Fruit fly (Drosophila melanogaster) whole organism, embryonic: ENCODE data around the gene CG17572.
A peak's percentile ranks its signal among the peaks of the same experiment; 100 is the strongest.

ENCODE experiments used
- Adf1 ChIP-seq: fragments of 200-800 bp; sonication (Bioruptor generic); IDR thresholded peaks from 2 replicates; pipeline ENCODE4 v1.3.6; 2022; ENCODE audit warnings: missing biosample characterization, missing genetic modification characterization
- Awh ChIP-seq: fragments of 200-800 bp; sonication (Bioruptor generic); IDR thresholded peaks from 2 replicates; pipeline ENCODE4, ENCODE4 v1.3.6; 2022; ENCODE audit warnings: missing biosample characterization, missing genetic modification characterization
- CG10366 ChIP-seq: fragments of 200-800 bp; sonication (Bioruptor generic); IDR thresholded peaks from 2 replicates; pipeline ENCODE4 v1.3.6; 2022; ENCODE audit warnings: missing biosample characterization, missing genetic modification characterization
- CG14667 ChIP-seq: fragments of 200-800 bp; sonication (Bioruptor generic); IDR thresholded peaks from 2 replicates; pipeline ENCODE4 v1.3.6; 2022; ENCODE audit warnings: missing biosample characterization, missing genetic modification characterization
- CG1529 ChIP-seq: fragments of 200-800 bp; sonication (Bioruptor generic); optimal IDR thresholded peaks from 3 replicates; lab custom pipeline; 2018; ENCODE audit warnings: missing biosample characterization, missing genetic modification characterization
- CG15479 ChIP-seq: fragments of 200-800 bp; sonication (Bioruptor generic); optimal IDR thresholded peaks from 3 replicates; lab custom pipeline; 2019; ENCODE audit warnings: missing biosample characterization, mild to moderate bottlenecking, missing genetic modification characterization, moderate library complexity
- CG15696 ChIP-seq: fragments of 200-800 bp; sonication (Bioruptor generic); optimal IDR thresholded peaks from 2 replicates; lab custom pipeline; 2019; ENCODE audit warnings: missing biosample characterization, mild to moderate bottlenecking, missing genetic modification characterization, moderate library complexity
- CG16813 ChIP-seq: fragments of 200-800 bp; sonication (Bioruptor generic); IDR thresholded peaks from 3 replicates; pipeline ENCODE4 v1.3.6; 2022; ENCODE audit warnings: missing biosample characterization, missing genetic modification characterization; ENCODE audit not compliant: partially characterized antibody
- CG2889 ChIP-seq: fragments of 200-800 bp; sonication (Bioruptor generic); IDR thresholded peaks from 3 replicates; pipeline ENCODE4 v1.3.6; 2022; ENCODE audit warnings: missing biosample characterization, missing genetic modification characterization
- CG31441 ChIP-seq: fragments of 200-800 bp; sonication (Bioruptor generic); IDR thresholded peaks from 2 replicates; pipeline ENCODE4 v1.3.6; 2022; ENCODE audit warnings: missing biosample characterization, missing genetic modification characterization
- CG32767 ChIP-seq: fragments of 200-800 bp; sonication (Bioruptor generic); IDR thresholded peaks from 2 replicates; pipeline ENCODE4 v1.3.6; 2022; ENCODE audit warnings: missing biosample characterization, missing genetic modification characterization
- CG4360 ChIP-seq: fragments of 200-800 bp; sonication (Bioruptor generic); IDR thresholded peaks from 2 replicates; pipeline ENCODE4 v1.3.6; 2022; ENCODE audit warnings: missing biosample characterization, missing genetic modification characterization
- CG6175 ChIP-seq: fragments of 200-800 bp; sonication (Bioruptor generic); IDR thresholded peaks from 3 replicates; pipeline ENCODE4 v1.3.6; 2022; ENCODE audit warnings: missing biosample characterization, missing genetic modification characterization
- CG6254 ChIP-seq: fragments of 200-800 bp; sonication (Bioruptor generic); optimal IDR thresholded peaks from 3 replicates; lab custom pipeline; 2017; ENCODE audit warnings: mild to moderate bottlenecking, missing biosample characterization, missing genetic modification reagents, missing genetic modification characterization
- CG6791 ChIP-seq: fragments of 200-800 bp; sonication (Bioruptor generic); IDR thresholded peaks from 3 replicates; pipeline ENCODE4 v1.3.6; 2022; ENCODE audit warnings: missing biosample characterization, missing genetic modification characterization; ENCODE audit not compliant: partially characterized antibody
- CG8281 ChIP-seq: fragments of 200-800 bp; sonication (Bioruptor generic); optimal IDR thresholded peaks from 2 replicates; lab custom pipeline; 2018; ENCODE audit warnings: missing biosample characterization, mild to moderate bottlenecking, missing genetic modification characterization, moderate library complexity
- CG9727 ChIP-seq: fragments of 200-800 bp; sonication (Bioruptor generic); optimal IDR thresholded peaks from 3 replicates; lab custom pipeline; 2017; ENCODE audit warnings: missing biosample characterization, mild to moderate bottlenecking, missing genetic modification characterization
- D19B ChIP-seq: fragments of 200-800 bp; sonication (Bioruptor generic); optimal IDR thresholded peaks from 2 replicates; lab custom pipeline; 2017; ENCODE audit warnings: missing biosample characterization, mild to moderate bottlenecking, missing genetic modification characterization
- Deaf1 ChIP-seq: fragments of 200-800 bp; optimal IDR thresholded peaks from 3 replicates; lab custom pipeline; 2019; ENCODE audit warnings: missing biosample characterization, mild to moderate bottlenecking, missing genetic modification characterization, moderate library complexity
- Doc3 ChIP-seq: fragments of 200-800 bp; sonication (Bioruptor generic); IDR thresholded peaks from 3 replicates; pipeline ENCODE4 v1.3.6; 2022; ENCODE audit warnings: missing biosample characterization, missing genetic modification characterization; ENCODE audit not compliant: partially characterized antibody
- Drgx ChIP-seq: fragments of 200-800 bp; sonication (Bioruptor generic); IDR thresholded peaks from 2 replicates; pipeline ENCODE4 v1.3.6; 2022; ENCODE audit warnings: missing biosample characterization, missing genetic modification characterization
- HLH3B ChIP-seq: fragments of 200-800 bp; sonication (Bioruptor generic); IDR thresholded peaks from 2 replicates; pipeline ENCODE4 v1.3.6; 2022; ENCODE audit warnings: missing biosample characterization, missing genetic modification characterization
- HmgZ ChIP-seq: fragments of 200-800 bp; sonication (Bioruptor generic); optimal IDR thresholded peaks from 2 replicates; lab custom pipeline; 2018; ENCODE audit warnings: missing biosample characterization, mild to moderate bottlenecking, missing genetic modification characterization
- Hr39 ChIP-seq: fragments of >200 bp; optimal IDR thresholded peaks from 2 replicates; lab custom pipeline; 2017
- Kr ChIP-seq: fragments of 200-800 bp; sonication (Bioruptor generic); optimal IDR thresholded peaks from 2 replicates; lab custom pipeline; 2017; ENCODE audit warnings: missing biosample characterization, mild to moderate bottlenecking, missing genetic modification characterization
- Nf-YB ChIP-seq: fragments of 200-800 bp; sonication (Bioruptor generic); optimal IDR thresholded peaks from 3 replicates; lab custom pipeline; 2019; ENCODE audit warnings: missing biosample characterization, mild to moderate bottlenecking, missing genetic modification characterization, moderate library complexity
- Nf-YC ChIP-seq: fragments of 200-800 bp; optimal IDR thresholded peaks from 3 replicates; lab custom pipeline; 2019; ENCODE audit warnings: missing biosample characterization, mild to moderate bottlenecking, missing genetic modification characterization, moderate library complexity
- ab ChIP-seq: fragments of 200-800 bp; sonication (Bioruptor generic); optimal IDR thresholded peaks from 2 replicates; lab custom pipeline; 2016; ENCODE audit warnings: missing biosample characterization, missing genetic modification characterization
- abd-A ChIP-seq: fragments of 200-800 bp; sonication (Bioruptor generic); optimal IDR thresholded peaks from 3 replicates; lab custom pipeline; 2019; ENCODE audit warnings: missing biosample characterization, mild to moderate bottlenecking, missing genetic modification characterization, moderate library complexity
- ash1 ChIP-seq: fragments of 200-800 bp; sonication (Bioruptor generic); optimal IDR thresholded peaks from 2 replicates; lab custom pipeline; 2018; ENCODE audit warnings: missing biosample characterization, mild to moderate bottlenecking, missing genetic modification characterization
- cg ChIP-seq: fragments of 200-800 bp; sonication (Bioruptor generic); optimal IDR thresholded peaks from 3 replicates; lab custom pipeline; 2019; ENCODE audit warnings: missing biosample characterization, mild to moderate bottlenecking, missing genetic modification characterization, moderate library complexity
- crol ChIP-seq: fragments of 200-800 bp; sonication (Bioruptor generic); IDR thresholded peaks from 2 replicates; pipeline ENCODE4 v1.3.6; 2022; ENCODE audit warnings: missing biosample characterization, missing genetic modification characterization
- gsb-n ChIP-seq: fragments of 200-800 bp; sonication (Bioruptor generic); optimal IDR thresholded peaks from 3 replicates; lab custom pipeline; 2018; ENCODE audit warnings: missing biosample characterization, mild to moderate bottlenecking, missing genetic modification characterization
- hb ChIP-seq: fragments of 200-800 bp; sonication (Bioruptor generic); IDR thresholded peaks from 3 replicates; pipeline ENCODE4 v1.3.6; 2022; ENCODE audit warnings: missing biosample characterization, missing genetic modification characterization; ENCODE audit not compliant: partially characterized antibody
- insv ChIP-seq, 2 experiments: fragments of 200-800 bp; sonication (Bioruptor generic); optimal IDR thresholded peaks; 3 replicates each; lab custom pipeline; 2016 to 2018; ENCODE audit warnings: missing biosample characterization in 2 of 2, missing genetic modification characterization in 2 of 2
- kni ChIP-seq: fragments of 200-800 bp; sonication (Bioruptor generic); optimal IDR thresholded peaks from 3 replicates; lab custom pipeline; 2017; ENCODE audit warnings: mild to moderate bottlenecking, missing biosample characterization, missing genetic modification reagents, missing genetic modification characterization
- oc ChIP-seq: fragments of 200-800 bp; sonication (Bioruptor generic); optimal IDR thresholded peaks from 2 replicates; lab custom pipeline; 2018; ENCODE audit warnings: missing biosample characterization, mild to moderate bottlenecking, missing genetic modification characterization, moderate library complexity
- pfk ChIP-seq: fragments of 200-800 bp; sonication (Bioruptor generic); optimal IDR thresholded peaks from 2 replicates; lab custom pipeline; 2018; ENCODE audit warnings: missing biosample characterization, mild to moderate bottlenecking, missing genetic modification characterization, moderate library complexity
- pita ChIP-seq: fragments of 200-800 bp; sonication (Bioruptor generic); optimal IDR thresholded peaks from 2 replicates; lab custom pipeline; 2017; ENCODE audit warnings: missing biosample characterization, mild to moderate bottlenecking, missing genetic modification characterization
- pros ChIP-seq: fragments of 200-800 bp; sonication (Bioruptor generic); optimal IDR thresholded peaks from 3 replicates; lab custom pipeline; 2019; ENCODE audit warnings: missing biosample characterization, mild to moderate bottlenecking, missing genetic modification characterization, moderate library complexity
- sqz ChIP-seq: fragments of 200-800 bp; sonication (Bioruptor generic); optimal IDR thresholded peaks from 3 replicates; lab custom pipeline; 2018; ENCODE audit warnings: missing biosample characterization, mild to moderate bottlenecking, missing genetic modification characterization
- tll ChIP-seq, 2 experiments: fragments of 200-800 bp in 1 of 2; fragments of >200 bp in 1 of 2; sonication (Bioruptor generic) in 1 of 2; optimal IDR thresholded peaks; 2 replicates each; lab custom pipeline; 2017 to 2019; ENCODE audit warnings: missing biosample characterization in 2 of 2, missing genetic modification characterization in 2 of 2, mild to moderate bottlenecking in 1 of 2, moderate library complexity in 1 of 2
- twi ChIP-seq: fragments of 200-800 bp; optimal IDR thresholded peaks from 2 replicates; lab custom pipeline; 2019; ENCODE audit warnings: missing biosample characterization, mild to moderate bottlenecking, missing genetic modification characterization, moderate library complexity
- unc-4 ChIP-seq: fragments of 200-800 bp; sonication (Bioruptor generic); IDR thresholded peaks from 2 replicates; pipeline ENCODE4 v1.3.6; 2022; ENCODE audit warnings: missing biosample characterization, missing genetic modification characterization; ENCODE audit not compliant: partially characterized antibody
- vvl ChIP-seq: fragments of 200-800 bp; sonication (Bioruptor generic); IDR thresholded peaks from 2 replicates; pipeline ENCODE4 v1.3.6; 2022; ENCODE audit warnings: missing biosample characterization, missing genetic modification characterization

The CG17572 gene

dm6 chr2L:19093868-19094267 is 19.9 kb upstream of the CG17572 start (continued):
- TF ChIP-seq Nf-YB (GFP tag; lab: Kevin White, UChicago) (peak; percentile 52), Deaf1 (tag; lab: Kevin White, UChicago) (peak; percentile 40)
- TF ChIP-seq, all 482 proteins: peak for 10

dm6 chr2L:19089385-19089784 is 15.4 kb upstream of the CG17572 start:
- TF ChIP-seq tll (GFP tag; optimal IDR thresholded peaks at IDR 0.05; lab: Kevin White, UChicago), result peak in 1 of 2 experiments; percentile 44
- TF ChIP-seq vvl (GFP tag; lab: Robert Waterston, UW), result no peak
- TF ChIP-seq CG4360 (GFP tag; lab: Robert Waterston, UW), result peak; percentile 73
- peak; percentile 51 for TF ChIP-seq gsb-n
- peak; percentile 61 for TF ChIP-seq pros (GFP tag; lab: Kevin White, UChicago)
- TF ChIP-seq CG6791 (GFP tag; lab: Robert Waterston, UW), result no peak
- no peak for TF ChIP-seq CG1529 (GFP tag; lab: Kevin White, UChicago)
- peak; percentile 68 for TF ChIP-seq crol (GFP tag; lab: Robert Waterston, UW)
- no peak for TF ChIP-seq ash1 (GFP tag; lab: Kevin White, UChicago)

- no peak for TF ChIP-seq Doc3 (GFP tag; lab: Robert Waterston, UW)
- no peak for TF ChIP-seq D19B
- no peak for TF ChIP-seq pfk
- TF ChIP-seq CG9727 (GFP tag; lab: Kevin White, UChicago), result no peak
- TF ChIP-seq twi (tag; lab: Kevin White, UChicago), result no peak
- TF ChIP-seq pita, result no peak
- no peak for TF ChIP-seq CG16813 (GFP tag; lab: Robert Waterston, UW)
- peak; percentile 3 for TF ChIP-seq oc
- peak; percentile 94 for TF ChIP-seq CG8281 (tag; lab: Kevin White, UChicago)
- TF ChIP-seq Kr (GFP tag; lab: Kevin White, UChicago), result no peak
- no peak for TF ChIP-seq CG15696 (tag; lab: Kevin White, UChicago)
- TF ChIP-seq CG6175 (GFP tag; lab: Robert Waterston, UW), result no peak
- no peak for TF ChIP-seq HmgZ (tag; lab: Kevin White, UChicago)
- no peak for TF ChIP-seq CG14667 (GFP tag; lab: Robert Waterston, UW)
- no peak for TF ChIP-seq Awh (GFP tag; lab: Robert Waterston, UW)
- no peak for TF ChIP-seq unc-4 (GFP tag; lab: Robert Waterston, UW)
- no peak for TF ChIP-seq ab (GFP tag; lab: Kevin White, UChicago)
- no peak for TF ChIP-seq hb (GFP tag; lab: Robert Waterston, UW)
Observed at dm6 chr2L:19088895-19089294, 14.9 kb upstream of the CG17572 start.

- TF ChIP-seq Nf-YB (GFP tag; lab: Kevin White, UChicago), result peak; percentile 93
- TF ChIP-seq CG2889 (GFP tag; lab: Robert Waterston, UW), result no peak
- peak; percentile 1 for TF ChIP-seq abd-A
- TF ChIP-seq cg (GFP tag; lab: Kevin White, UChicago), result peak; percentile 63
- no peak for TF ChIP-seq CG31441 (GFP tag; lab: Robert Waterston, UW)
- TF ChIP-seq CG4360 (GFP tag; lab: Robert Waterston, UW), result peak; percentile 89
- TF ChIP-seq Drgx, result peak; percentile 15; the same call in 1 of the 2 replicates
- TF ChIP-seq Nf-YC (tag; lab: Kevin White, UChicago), result peak; percentile 95
- peak; percentile 25; the same call in 1 of the 2 replicates for TF ChIP-seq crol (GFP tag; lab: Robert Waterston, UW)
- TF ChIP-seq CG15479 (GFP tag; lab: Kevin White, UChicago), result no peak
- peak; percentile 34 for TF ChIP-seq sqz
- TF ChIP-seq CG10366 (GFP tag; lab: Robert Waterston, UW), result peak; percentile 70
- TF ChIP-seq Adf1 (GFP tag; lab: Robert Waterston, UW), result peak; percentile 24; the same call in 1 of the 2 replicates
- peak; percentile 98 for TF ChIP-seq CG6254
- TF ChIP-seq Deaf1 (tag; lab: Kevin White, UChicago), result peak; percentile 78
- no peak for TF ChIP-seq CG32767 (GFP tag; lab: Robert Waterston, UW)
- TF ChIP-seq Hr39 (lab: Kevin White, UChicago), result peak; percentile 98
- peak; percentile 1 for TF ChIP-seq pros (GFP tag; lab: Kevin White, UChicago)
- peak; percentile 21 to 88 for TF ChIP-seq insv (GFP tag; optimal IDR thresholded peaks at IDR 0.05; lab: Kevin White, UChicago)
- no peak for TF ChIP-seq kni (GFP tag; lab: Kevin White, UChicago)
- TF ChIP-seq HLH3B (GFP tag; lab: Robert Waterston, UW), result 0 out of 2 replicates have a peak, but pooled peaks have one; percentile 27
Observed at dm6 chr2L:19083320-19083764, 9.4 kb upstream of the CG17572 start.
